Fruit fly (Drosophila melanogaster) whole organism, embryonic: ENCODE data around the gene CG5665.

Source experiments
- CG10321 ChIP-seq: fragments of 200-800 bp; sonication (Bioruptor generic); IDR thresholded peaks from 2 replicates; pipeline ENCODE4 v1.3.6; 2022; ENCODE audit warnings: missing biosample characterization, missing genetic modification characterization
- CG11504 ChIP-seq: fragments of 200-800 bp; sonication (Bioruptor generic); optimal IDR thresholded peaks from 3 replicates; lab custom pipeline; 2019; ENCODE audit warnings: missing biosample characterization, mild to moderate bottlenecking, missing genetic modification characterization, moderate library complexity
- CG13775 ChIP-seq: fragments of 200-800 bp; sonication (Bioruptor generic); optimal IDR thresholded peaks from 3 replicates; lab custom pipeline; 2017; ENCODE audit warnings: missing biosample characterization, mild to moderate bottlenecking, missing genetic modification characterization
- CG13894 ChIP-seq: fragments of 200-800 bp; sonication (Bioruptor generic); optimal IDR thresholded peaks from 3 replicates; lab custom pipeline; 2018; ENCODE audit warnings: missing biosample characterization, mild to moderate bottlenecking, missing genetic modification characterization, moderate library complexity
- CG1603 ChIP-seq: fragments of 200-800 bp; sonication (Bioruptor generic); optimal IDR thresholded peaks from 2 replicates; lab custom pipeline; 2019; ENCODE audit warnings: missing biosample characterization, mild to moderate bottlenecking, missing genetic modification characterization, moderate library complexity
- CG16813 ChIP-seq: fragments of 200-800 bp; sonication (Bioruptor generic); IDR thresholded peaks from 3 replicates; pipeline ENCODE4 v1.3.6; 2022; ENCODE audit warnings: missing biosample characterization, missing genetic modification characterization; ENCODE audit not compliant: partially characterized antibody
- CG2120 ChIP-seq: fragments of 200-800 bp; sonication (Bioruptor generic); optimal IDR thresholded peaks from 3 replicates; lab custom pipeline; 2016; ENCODE audit warnings: missing biosample characterization, missing genetic modification characterization
- CG2199 ChIP-seq: fragments of 200-800 bp; sonication (Bioruptor generic); IDR thresholded peaks from 3 replicates; pipeline ENCODE4 v1.3.6; 2022; ENCODE audit warnings: missing biosample characterization, missing genetic modification characterization
- CG3065 ChIP-seq: fragments of 200-800 bp; sonication (Bioruptor generic); optimal IDR thresholded peaks from 2 replicates; lab custom pipeline; 2016; ENCODE audit warnings: missing biosample characterization, missing genetic modification characterization
- CG3281 ChIP-seq: fragments of 200-800 bp; sonication (Bioruptor generic); optimal IDR thresholded peaks from 3 replicates; lab custom pipeline; 2017; ENCODE audit warnings: missing biosample characterization, mild to moderate bottlenecking, missing genetic modification characterization
- CG4854 ChIP-seq: fragments of 200-800 bp; sonication (Bioruptor generic); optimal IDR thresholded peaks from 2 replicates; lab custom pipeline; 2016; ENCODE audit warnings: missing biosample characterization, missing genetic modification characterization, inconsistent platforms
- CG6654 ChIP-seq: fragments of 200-800 bp; sonication (Bioruptor generic); optimal IDR thresholded peaks from 2 replicates; lab custom pipeline; 2017; ENCODE audit warnings: missing biosample characterization, mild to moderate bottlenecking, missing genetic modification characterization
- CG7372 ChIP-seq: fragments of 200-800 bp; sonication (Bioruptor generic); IDR thresholded peaks from 2 replicates; pipeline ENCODE4 v1.3.6; 2022; ENCODE audit warnings: missing biosample characterization, missing genetic modification characterization
- CG8290 ChIP-seq, 3 experiments: fragments of 200-800 bp; sonication (Bioruptor generic); optimal IDR thresholded peaks; 2 replicates each; lab custom pipeline; 2016 to 2019; ENCODE audit warnings: missing biosample characterization in 3 of 3, missing genetic modification characterization in 3 of 3, mild to moderate bottlenecking in 2 of 3, moderate library complexity in 1 of 3
- CG9215 ChIP-seq: fragments of 200-800 bp; sonication (Bioruptor generic); IDR thresholded peaks from 2 replicates; pipeline ENCODE4 v1.3.6; 2022; ENCODE audit warnings: missing biosample characterization, missing genetic modification characterization
- CG9727 ChIP-seq: fragments of 200-800 bp; sonication (Bioruptor generic); optimal IDR thresholded peaks from 3 replicates; lab custom pipeline; 2017; ENCODE audit warnings: missing biosample characterization, mild to moderate bottlenecking, missing genetic modification characterization
- CTCF ChIP-seq: fragments of 200-800 bp; sonication (Bioruptor generic); optimal IDR thresholded peaks from 2 replicates; lab custom pipeline; 2017; ENCODE audit warnings: missing biosample characterization, mild to moderate bottlenecking, missing genetic modification characterization, moderate library complexity
- Dll ChIP-seq: fragments of 200-800 bp; sonication (Bioruptor generic); IDR thresholded peaks from 4 replicates; pipeline ENCODE4 v1.3.6; 2022; ENCODE audit warnings: missing biosample characterization, missing genetic modification characterization; ENCODE audit not compliant: partially characterized antibody
- Elba2 ChIP-seq: fragments of 200-800 bp; sonication (Bioruptor generic); optimal IDR thresholded peaks from 3 replicates; lab custom pipeline; 2016; ENCODE audit warnings: missing biosample characterization, missing genetic modification characterization
- Ets65A ChIP-seq: fragments of 200-800 bp; sonication (Bioruptor generic); peaks from one replicate; lab custom pipeline; 2016; ENCODE audit warnings: missing biosample characterization, missing genetic modification characterization
- Fer3 ChIP-seq: fragments of 200-800 bp; sonication (Bioruptor generic); optimal IDR thresholded peaks from 2 replicates; lab custom pipeline; 2018; ENCODE audit warnings: missing biosample characterization, mild to moderate bottlenecking, missing genetic modification characterization, moderate library complexity
- Gug ChIP-seq: fragments of 200-800 bp; sonication (Bioruptor generic); IDR thresholded peaks from 4 replicates; pipeline ENCODE4 v1.3.6; 2022; ENCODE audit warnings: missing biosample characterization, missing genetic modification characterization
- Hr51 ChIP-seq, 2 experiments: fragments of 200-800 bp; sonication (Bioruptor generic); optimal IDR thresholded peaks; 2 replicates in 1 of 2; 3 replicates in 1 of 2; lab custom pipeline; 2016 to 2018; ENCODE audit warnings: missing biosample characterization in 2 of 2, missing genetic modification characterization in 2 of 2, mild to moderate bottlenecking in 1 of 2, moderate library complexity in 1 of 2
- Kr ChIP-seq: fragments of 200-800 bp; sonication (Bioruptor generic); optimal IDR thresholded peaks from 2 replicates; lab custom pipeline; 2017; ENCODE audit warnings: missing biosample characterization, mild to moderate bottlenecking, missing genetic modification characterization
- Med ChIP-seq: fragments of 200-800 bp; sonication (Bioruptor generic); peaks from one replicate; lab custom pipeline; 2016; ENCODE audit warnings: missing biosample characterization, missing genetic modification characterization, mild to moderate bottlenecking, inconsistent platforms, moderate library complexity
- Myb ChIP-seq: fragments of 200-800 bp; sonication (Bioruptor generic); optimal IDR thresholded peaks from 2 replicates; lab custom pipeline; 2016; ENCODE audit warnings: missing biosample characterization, missing genetic modification characterization
- Nf-YA ChIP-seq: fragments of 200-800 bp; sonication (Bioruptor generic); IDR thresholded peaks from 2 replicates; pipeline ENCODE4 v1.3.6; 2022; ENCODE audit warnings: missing biosample characterization, missing genetic modification characterization
- Six4 ChIP-seq: fragments of 200-800 bp; sonication (Bioruptor generic); optimal IDR thresholded peaks from 2 replicates; lab custom pipeline; 2016; ENCODE audit warnings: missing biosample characterization, missing genetic modification characterization
- YL-1 ChIP-seq: fragments of 200-800 bp; sonication (Bioruptor generic); optimal IDR thresholded peaks from 3 replicates; lab custom pipeline; 2017; ENCODE audit warnings: missing biosample characterization, mild to moderate bottlenecking, missing genetic modification characterization
- ase ChIP-seq: fragments of 200-800 bp; sonication (Bioruptor generic); IDR thresholded peaks from 3 replicates; pipeline ENCODE4 v1.3.6; 2022; ENCODE audit warnings: missing biosample characterization, missing genetic modification characterization
- ato ChIP-seq: fragments of 200-800 bp; sonication (Bioruptor generic); IDR thresholded peaks from 2 replicates; pipeline ENCODE4 v1.3.6; 2022; ENCODE audit warnings: missing biosample characterization, missing genetic modification characterization; ENCODE audit not compliant: partially characterized antibody
- cas ChIP-seq: fragments of 200-800 bp; sonication (Bioruptor generic); IDR thresholded peaks from 2 replicates; pipeline ENCODE4 v1.3.6; 2022; ENCODE audit warnings: missing biosample characterization, missing genetic modification characterization
- crp ChIP-seq, 2 experiments: fragments of 200-800 bp; sonication (Bioruptor generic); optimal IDR thresholded peaks; 2 replicates in 1 of 2; 3 replicates in 1 of 2; lab custom pipeline; 2017; ENCODE audit warnings: missing biosample characterization in 2 of 2, missing genetic modification characterization in 2 of 2, mild to moderate bottlenecking in 1 of 2, moderate library complexity in 1 of 2
- gro ChIP-seq: fragments of 200-800 bp; sonication (Bioruptor generic); optimal IDR thresholded peaks from 2 replicates; lab custom pipeline; 2016; ENCODE audit warnings: missing biosample characterization, missing genetic modification characterization
- gsb ChIP-seq: fragments of 200-800 bp; sonication (Bioruptor generic); IDR thresholded peaks from 2 replicates; pipeline ENCODE4 v1.3.6; 2022; ENCODE audit warnings: missing biosample characterization, missing genetic modification characterization
- hbn ChIP-seq: fragments of 200-800 bp; sonication (Bioruptor generic); IDR thresholded peaks from 2 replicates; pipeline ENCODE4 v1.3.6; 2022; ENCODE audit warnings: missing biosample characterization, missing genetic modification characterization; ENCODE audit not compliant: partially characterized antibody
- hkb ChIP-seq, 2 experiments: fragments of 200-800 bp in 1 of 2; fragments of >200 bp in 1 of 2; sonication (Bioruptor generic) in 1 of 2; IDR thresholded peaks in 1 of 2; optimal IDR thresholded peaks in 1 of 2; 2 replicates each; pipeline versions ENCODE4 v1.3.6 to Lab custom; 2017 to 2022; ENCODE audit warnings: missing biosample characterization in 1 of 2, missing genetic modification characterization in 1 of 2
- ind ChIP-seq: fragments of 200-800 bp; sonication (Bioruptor generic); optimal IDR thresholded peaks from 3 replicates; lab custom pipeline; 2016; ENCODE audit warnings: missing biosample characterization, missing genetic modification characterization
- kay ChIP-seq: fragments of 200-800 bp; sonication (Bioruptor generic); optimal IDR thresholded peaks from 2 replicates; lab custom pipeline; 2016; ENCODE audit warnings: missing biosample characterization, missing genetic modification characterization
- lbe ChIP-seq: fragments of 200-800 bp; sonication (Bioruptor generic); optimal IDR thresholded peaks from 2 replicates; lab custom pipeline; 2016; ENCODE audit warnings: missing biosample characterization, mild to moderate bottlenecking, missing genetic modification characterization
- nom ChIP-seq: fragments of 200-800 bp; sonication (Bioruptor generic); optimal IDR thresholded peaks from 2 replicates; lab custom pipeline; 2017; ENCODE audit warnings: missing biosample characterization, missing genetic modification characterization, mild to moderate bottlenecking, moderate library complexity, missing genetic modification reagents
- pita ChIP-seq: fragments of 200-800 bp; sonication (Bioruptor generic); optimal IDR thresholded peaks from 2 replicates; lab custom pipeline; 2017; ENCODE audit warnings: missing biosample characterization, mild to moderate bottlenecking, missing genetic modification characterization
- ranshi ChIP-seq: fragments of 200-800 bp; sonication (Bioruptor generic); IDR thresholded peaks from 2 replicates; pipeline ENCODE4 v1.3.6; 2022; ENCODE audit warnings: missing biosample characterization, missing genetic modification characterization
- repo ChIP-seq: fragments of 200-800 bp; sonication (Bioruptor generic); optimal IDR thresholded peaks from 2 replicates; lab custom pipeline; 2016; ENCODE audit warnings: missing biosample characterization, missing genetic modification characterization
- stc ChIP-seq: fragments of 200-800 bp; sonication (Bioruptor generic); IDR thresholded peaks from 2 replicates; pipeline ENCODE4 v1.3.6; 2022; ENCODE audit warnings: missing biosample characterization, missing genetic modification characterization
- tin ChIP-seq: fragments of 200-800 bp; sonication (Bioruptor generic); optimal IDR thresholded peaks from 3 replicates; lab custom pipeline; 2016; ENCODE audit warnings: missing biosample characterization, missing genetic modification characterization
- tll ChIP-seq, 2 experiments: fragments of 200-800 bp in 1 of 2; fragments of >200 bp in 1 of 2; sonication (Bioruptor generic) in 1 of 2; optimal IDR thresholded peaks; 2 replicates each; lab custom pipeline; 2017 to 2019; ENCODE audit warnings: missing biosample characterization in 2 of 2, missing genetic modification characterization in 2 of 2, mild to moderate bottlenecking in 1 of 2, moderate library complexity in 1 of 2
- unpg ChIP-seq: fragments of 200-800 bp; sonication (Bioruptor generic); optimal IDR thresholded peaks from 3 replicates; lab custom pipeline; 2018; ENCODE audit warnings: missing biosample characterization, mild to moderate bottlenecking, missing genetic modification characterization, moderate library complexity

The CG5665 gene

DNA sequence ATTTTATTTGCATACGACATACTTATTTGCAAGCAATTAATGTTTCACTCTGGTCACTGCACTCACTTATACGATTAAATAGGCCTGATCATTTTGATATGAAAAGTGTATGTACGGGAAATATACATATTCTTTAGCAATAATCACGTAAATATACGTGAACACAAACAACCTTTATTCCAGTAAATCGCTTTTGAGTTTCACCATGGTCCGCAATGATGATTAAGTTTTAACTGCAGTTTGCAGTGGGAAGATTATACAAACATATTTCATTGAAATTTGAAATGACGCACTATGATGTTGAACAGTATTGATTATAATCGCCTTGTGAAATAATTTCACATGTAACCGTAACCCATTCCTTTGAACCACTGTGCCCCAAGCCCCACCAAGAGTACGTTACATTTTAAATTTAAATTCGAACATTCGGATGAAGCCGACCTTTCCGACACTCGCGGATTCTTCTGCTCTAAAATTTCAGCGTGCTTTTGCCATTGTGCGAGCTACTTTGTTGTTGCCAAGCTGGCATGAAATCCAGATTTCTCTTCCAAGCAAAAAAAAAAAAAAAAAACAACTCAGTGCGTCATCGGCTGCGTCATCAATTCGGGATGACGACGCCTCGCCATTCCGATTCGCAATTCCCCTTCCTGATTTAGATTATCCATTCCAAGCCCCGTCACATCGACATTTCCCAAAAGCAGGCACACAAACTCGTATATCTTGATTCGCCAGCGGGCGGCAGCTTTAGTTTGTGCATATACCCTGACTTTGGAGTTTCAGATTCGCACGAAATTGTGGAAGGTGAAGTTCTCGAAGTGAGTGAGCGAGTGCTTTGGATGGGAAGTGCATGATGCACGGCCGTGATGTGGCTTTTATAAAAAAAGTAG, 45.4 kb downstream of the CG5665 start (continued):
- TF ChIP-seq CG2199 (GFP tag; lab: Robert Waterston, UW) (0 out of 3 replicates have a peak, but pooled peaks have one; percentile 0), CG2120 (GFP tag; lab: Kevin White, UChicago) (no peak), ato (no peak), CG7372 (GFP tag; lab: Robert Waterston, UW) (no peak), repo (GFP tag; lab: Kevin White, UChicago) (no peak), CG1603 (tag; lab: Kevin White, UChicago) (peak; percentile 23), CG10321 (GFP tag; lab: Robert Waterston, UW) (no peak), Myb (GFP tag; lab: Kevin White, UChicago) (peak; percentile 21), Fer3 (tag; lab: Kevin White, UChicago) (no peak), Med (peak; percentile 68), stc (GFP tag; lab: Robert Waterston, UW) (no peak), kay (no peak), CG16813 (GFP tag; lab: Robert Waterston, UW) (0 out of 3 replicates have a peak, but pooled peaks have one; percentile 32), ind (GFP tag; lab: Kevin White, UChicago) (no peak), nom (peak; percentile 22), pita (GFP tag; lab: Kevin White, UChicago) (no peak), unpg (GFP tag; lab: Kevin White, UChicago) (no peak), Hr51 (GFP tag; optimal IDR thresholded peaks at IDR 0.05; lab: Kevin White, UChicago) (no peak), tll (GFP tag; optimal IDR thresholded peaks at IDR 0.05; lab: Kevin White, UChicago) (no peak), CG13775 (GFP tag; lab: Kevin White, UChicago) (peak; percentile 15), Kr (no peak), Nf-YA (no peak), CG9215 (no peak), CG13894 (tag; lab: Kevin White, UChicago) (peak; percentile 76), cas (GFP tag; lab: Robert Waterston, UW) (no peak), ase (GFP tag; lab: Robert Waterston, UW) (no peak), crp (GFP tag; optimal IDR thresholded peaks at IDR 0.05; lab: Kevin White, UChicago) (no peak), ranshi (no peak), CG3065 (GFP tag; lab: Kevin White, UChicago) (no peak), Six4 (no peak), CG3281 (no peak), YL-1 (GFP tag; lab: Kevin White, UChicago) (no peak), Gug (no peak), lbe (GFP tag; lab: Kevin White, UChicago) (peak; percentile 29), Dll (GFP tag; lab: Robert Waterston, UW) (no peak), CG6654 (GFP tag; lab: Kevin White, UChicago) (no peak), Ets65A (GFP tag; lab: Kevin White, UChicago) (peak; percentile 48), Elba2 (no peak), tin (GFP tag; lab: Kevin White, UChicago) (no peak), CTCF (GFP tag; lab: Kevin White, UChicago) (no peak), CG4854 (no peak), gro (GFP tag; lab: Kevin White, UChicago) (no peak), hbn (no peak), CG9727 (peak; percentile 22), CG11504 (tag; lab: Kevin White, UChicago) (no peak), gsb (no peak), hkb (optimal IDR thresholded peaks at IDR 0.05; lab: Kevin White, UChicago) (no peak), hkb (GFP tag; IDR thresholded peaks at IDR 0.05; lab: Robert Waterston, UW) (no peak), CG8290 (GFP tag; optimal IDR thresholded peaks at IDR 0.05; lab: Kevin White, UChicago) (no peak), CG8290 (tag; optimal IDR thresholded peaks at IDR 0.05; lab: Kevin White, UChicago) (no peak)
